Fruit fly (Drosophila melanogaster) whole organism, embryonic: ENCODE data around the gene prt.

ENCODE experiments used
- Asciz ChIP-seq: fragments of 200-800 bp; sonication (Bioruptor generic); optimal IDR thresholded peaks from 2 replicates; lab custom pipeline; 2017; ENCODE audit warnings: missing biosample characterization, mild to moderate bottlenecking, missing genetic modification characterization, missing genetic modification reagents
- Atf3 ChIP-seq: fragments of 200-800 bp; sonication (Bioruptor generic); optimal IDR thresholded peaks from 3 replicates; lab custom pipeline; 2016; ENCODE audit warnings: missing biosample characterization, missing genetic modification characterization
- B-H1 ChIP-seq: fragments of 200-800 bp; sonication (Bioruptor generic); IDR thresholded peaks from 3 replicates; pipeline ENCODE4 v1.3.6; 2022; ENCODE audit warnings: missing biosample characterization, missing genetic modification characterization
- CG10366 ChIP-seq: fragments of 200-800 bp; sonication (Bioruptor generic); IDR thresholded peaks from 2 replicates; pipeline ENCODE4 v1.3.6; 2022; ENCODE audit warnings: missing biosample characterization, missing genetic modification characterization
- CG12071 ChIP-seq: fragments of 200-800 bp; sonication (Bioruptor generic); optimal IDR thresholded peaks from 3 replicates; lab custom pipeline; 2018; ENCODE audit warnings: missing biosample characterization, mild to moderate bottlenecking, missing genetic modification characterization
- CG15601 ChIP-seq: fragments of 200-800 bp; sonication (Bioruptor generic); optimal IDR thresholded peaks from 3 replicates; lab custom pipeline; 2019; ENCODE audit warnings: missing biosample characterization, mild to moderate bottlenecking, missing genetic modification characterization, moderate library complexity
- CG17359 ChIP-seq: fragments of 200-800 bp; sonication (Bioruptor generic); optimal IDR thresholded peaks from 3 replicates; lab custom pipeline; 2018; ENCODE audit warnings: missing biosample characterization, mild to moderate bottlenecking, missing genetic modification characterization, moderate library complexity
- CG2202 ChIP-seq: fragments of 200-800 bp; sonication (Bioruptor generic); optimal IDR thresholded peaks from 2 replicates; lab custom pipeline; 2018; ENCODE audit warnings: missing biosample characterization, mild to moderate bottlenecking, missing genetic modification characterization
- CG2678 ChIP-seq: fragments of 200-800 bp; sonication (Bioruptor generic); optimal IDR thresholded peaks from 3 replicates; lab custom pipeline; 2019; ENCODE audit warnings: missing biosample characterization, mild to moderate bottlenecking, missing genetic modification characterization, moderate library complexity
- CG30403 ChIP-seq: fragments of 200-800 bp; sonication (Bioruptor generic); optimal IDR thresholded peaks from 3 replicates; lab custom pipeline; 2016; ENCODE audit warnings: missing biosample characterization, missing genetic modification characterization
- CG31388 ChIP-seq: fragments of 200-800 bp; sonication (Bioruptor generic); optimal IDR thresholded peaks from 2 replicates; lab custom pipeline; 2016; ENCODE audit warnings: missing biosample characterization, missing genetic modification characterization
- CG32532 ChIP-seq: fragments of 200-800 bp; sonication (Bioruptor generic); IDR thresholded peaks from 2 replicates; pipeline ENCODE4 v1.3.6; 2022; ENCODE audit warnings: missing biosample characterization, missing genetic modification characterization
- CG34376 ChIP-seq: fragments of 200-800 bp; sonication (Bioruptor generic); optimal IDR thresholded peaks from 2 replicates; lab custom pipeline; 2018; ENCODE audit warnings: missing biosample characterization, mild to moderate bottlenecking, missing genetic modification characterization
- CG43689 ChIP-seq: fragments of 200-800 bp; sonication (Bioruptor generic); IDR thresholded peaks from 2 replicates; pipeline ENCODE4 v1.3.6; 2022; ENCODE audit warnings: missing biosample characterization, missing genetic modification characterization
- CG6254 ChIP-seq: fragments of 200-800 bp; sonication (Bioruptor generic); optimal IDR thresholded peaks from 3 replicates; lab custom pipeline; 2017; ENCODE audit warnings: mild to moderate bottlenecking, missing biosample characterization, missing genetic modification reagents, missing genetic modification characterization
- CG7963 ChIP-seq: fragments of 200-800 bp; sonication (Bioruptor generic); IDR thresholded peaks from 3 replicates; pipeline ENCODE4 v1.3.6; 2022; ENCODE audit warnings: missing biosample characterization, missing genetic modification characterization; ENCODE audit not compliant: partially characterized antibody
- Eip74EF ChIP-seq, 2 experiments: fragments of 200-800 bp in 1 of 2; fragments of >200 bp in 1 of 2; sonication (Bioruptor generic) in 1 of 2; optimal IDR thresholded peaks; 2 replicates each; lab custom pipeline; 2017 to 2019; ENCODE audit warnings: missing biosample characterization in 2 of 2, missing genetic modification characterization in 2 of 2, mild to moderate bottlenecking in 1 of 2, moderate library complexity in 1 of 2
- GATAe ChIP-seq: fragments of 200-800 bp; sonication (Bioruptor generic); conservative IDR thresholded peaks from 2 replicates; pipeline ENCODE4 v1.3.6; 2022; ENCODE audit warnings: missing biosample characterization, missing genetic modification characterization
- H15 ChIP-seq: fragments of 200-800 bp; sonication (Bioruptor generic); IDR thresholded peaks from 3 replicates; pipeline ENCODE4 v1.3.6; 2022; ENCODE audit warnings: missing biosample characterization, missing genetic modification characterization
- HLH3B ChIP-seq: fragments of 200-800 bp; sonication (Bioruptor generic); IDR thresholded peaks from 2 replicates; pipeline ENCODE4 v1.3.6; 2022; ENCODE audit warnings: missing biosample characterization, missing genetic modification characterization
- HLH4C ChIP-seq: fragments of 200-800 bp; sonication (Bioruptor generic); IDR thresholded peaks from 3 replicates; pipeline ENCODE4 v1.3.6; 2022; ENCODE audit warnings: missing biosample characterization, missing genetic modification characterization; ENCODE audit not compliant: partially characterized antibody
- Hey ChIP-seq: fragments of 200-800 bp; sonication (Bioruptor generic); optimal IDR thresholded peaks from 3 replicates; lab custom pipeline; 2018; ENCODE audit warnings: missing biosample characterization, mild to moderate bottlenecking, missing genetic modification characterization
- Hr78 ChIP-seq, 2 experiments: fragments of 200-800 bp in 1 of 2; fragments of >200 bp in 1 of 2; sonication (Bioruptor generic) in 1 of 2; optimal IDR thresholded peaks; 2 replicates each; lab custom pipeline; 2017 to 2019; ENCODE audit warnings: missing biosample characterization in 2 of 2, missing genetic modification characterization in 2 of 2, mild to moderate bottlenecking in 1 of 2, moderate library complexity in 1 of 2
- Poxn ChIP-seq: fragments of 200-800 bp; sonication (Bioruptor generic); IDR thresholded peaks from 2 replicates; pipeline ENCODE4 v1.3.6; 2022; ENCODE audit warnings: missing biosample characterization, missing genetic modification characterization
- Scr ChIP-seq: fragments of 200-800 bp; sonication (Bioruptor generic); IDR thresholded peaks from 2 replicates; pipeline ENCODE4 v1.3.6; 2022; ENCODE audit warnings: missing biosample characterization, missing genetic modification characterization; ENCODE audit not compliant: partially characterized antibody
- Sry-δ ChIP-seq: fragments of 200-800 bp; sonication (Bioruptor generic); optimal IDR thresholded peaks from 2 replicates; lab custom pipeline; 2016; ENCODE audit warnings: missing biosample characterization, missing genetic modification characterization
- Ssrp ChIP-seq: fragments of 200-800 bp; sonication (Bioruptor generic); optimal IDR thresholded peaks from 2 replicates; lab custom pipeline; 2018; ENCODE audit warnings: missing biosample characterization, mild to moderate bottlenecking, missing genetic modification characterization, moderate library complexity
- bcd ChIP-seq: fragments of 200-800 bp; sonication (Bioruptor generic); optimal IDR thresholded peaks from 2 replicates; lab custom pipeline; 2017; ENCODE audit warnings: missing biosample characterization, mild to moderate bottlenecking, missing genetic modification characterization
- chm ChIP-seq: fragments of 200-800 bp; sonication (Bioruptor generic); IDR thresholded peaks from 2 replicates; pipeline ENCODE4 v1.3.6; 2022; ENCODE audit warnings: missing biosample characterization, missing genetic modification characterization
- da ChIP-seq: fragments of 200-800 bp; sonication (Bioruptor generic); optimal IDR thresholded peaks from 2 replicates; lab custom pipeline; 2016; ENCODE audit warnings: missing biosample characterization, missing genetic modification characterization
- fd102C ChIP-seq: fragments of 200-800 bp; sonication (Bioruptor generic); optimal IDR thresholded peaks from 2 replicates; lab custom pipeline; 2018; ENCODE audit warnings: missing biosample characterization, mild to moderate bottlenecking, missing genetic modification characterization, moderate library complexity
- grn ChIP-seq: fragments of 200-800 bp; sonication (Bioruptor generic); optimal IDR thresholded peaks from 3 replicates; lab custom pipeline; 2017; ENCODE audit warnings: missing biosample characterization, missing genetic modification characterization
- hkb ChIP-seq, 2 experiments: fragments of 200-800 bp in 1 of 2; fragments of >200 bp in 1 of 2; sonication (Bioruptor generic) in 1 of 2; IDR thresholded peaks in 1 of 2; optimal IDR thresholded peaks in 1 of 2; 2 replicates each; pipeline versions ENCODE4 v1.3.6 to Lab custom; 2017 to 2022; ENCODE audit warnings: missing biosample characterization in 1 of 2, missing genetic modification characterization in 1 of 2
- kni ChIP-seq: fragments of 200-800 bp; sonication (Bioruptor generic); optimal IDR thresholded peaks from 3 replicates; lab custom pipeline; 2017; ENCODE audit warnings: mild to moderate bottlenecking, missing biosample characterization, missing genetic modification reagents, missing genetic modification characterization
- nerfin-1 ChIP-seq: fragments of 200-800 bp; sonication (Bioruptor generic); optimal IDR thresholded peaks from 3 replicates; lab custom pipeline; 2019; ENCODE audit warnings: missing biosample characterization, mild to moderate bottlenecking, missing genetic modification characterization, moderate library complexity
- pan ChIP-seq, 4 experiments: fragments of >200 bp in 3 of 4; fragments of 200-800 bp in 1 of 4; sonication (Bioruptor generic) in 1 of 4; optimal IDR thresholded peaks in 3 of 4; IDR thresholded peaks in 1 of 4; 2 replicates each; pipeline versions ENCODE4 v1.3.6 to Lab custom; 2017 to 2022; ENCODE audit warnings: missing biosample characterization in 2 of 4, missing genetic modification characterization in 2 of 4, mixed read lengths in 1 of 4
- peb ChIP-seq: fragments of 200-800 bp; sonication (Bioruptor generic); IDR thresholded peaks from 2 replicates; pipeline ENCODE4 v1.3.6; 2022; ENCODE audit warnings: missing biosample characterization, missing genetic modification characterization
- pho ChIP-seq: fragments of 200-800 bp; sonication (Bioruptor generic); optimal IDR thresholded peaks from 2 replicates; lab custom pipeline; 2016; ENCODE audit warnings: missing biosample characterization, missing genetic modification characterization
- rib ChIP-seq: fragments of 200-800 bp; sonication (Bioruptor generic); IDR thresholded peaks from 2 replicates; pipeline ENCODE4 v1.3.6; 2022; ENCODE audit warnings: missing biosample characterization, missing genetic modification characterization
- row ChIP-seq: fragments of 200-800 bp; sonication (Bioruptor generic); IDR thresholded peaks from 3 replicates; pipeline ENCODE4 v1.3.6; 2022; ENCODE audit warnings: missing biosample characterization, missing genetic modification characterization
- sc ChIP-seq, 3 experiments: fragments of >200 bp in 2 of 3; fragments of 200-800 bp in 1 of 3; sonication (Bioruptor generic) in 1 of 3; optimal IDR thresholded peaks; 2 replicates in 2 of 3; 3 replicates in 1 of 3; lab custom pipeline; 2017; ENCODE audit warnings: mild to moderate bottlenecking in 1 of 3, missing biosample characterization in 1 of 3, missing genetic modification characterization in 1 of 3, missing genetic modification reagents in 1 of 3
- sens-2 ChIP-seq: fragments of 200-800 bp; sonication (Bioruptor generic); IDR thresholded peaks from 2 replicates; pipeline ENCODE4 v1.3.6; 2022; ENCODE audit warnings: missing biosample characterization, missing genetic modification characterization
- sima ChIP-seq: fragments of 200-800 bp; sonication (Bioruptor generic); optimal IDR thresholded peaks from 2 replicates; lab custom pipeline; 2016; ENCODE audit warnings: missing biosample characterization, missing genetic modification characterization
- sna ChIP-seq: fragments of 200-800 bp; sonication (Bioruptor generic); IDR thresholded peaks from 2 replicates; pipeline ENCODE4 v1.3.6; 2022; ENCODE audit warnings: missing biosample characterization, missing genetic modification characterization; ENCODE audit not compliant: partially characterized antibody
- sob ChIP-seq: fragments of 200-800 bp; sonication (Bioruptor generic); IDR thresholded peaks from 2 replicates; pipeline ENCODE4 v1.3.6; 2022; ENCODE audit warnings: missing biosample characterization, missing genetic modification characterization
- tup ChIP-seq: fragments of 200-800 bp; sonication (Bioruptor generic); optimal IDR thresholded peaks from 2 replicates; lab custom pipeline; 2016; ENCODE audit warnings: missing biosample characterization, mild to moderate bottlenecking, missing genetic modification characterization, moderate library complexity

The prt gene

dm6 chr3R:23729632-23730471 lies 31.0 kb upstream of the prt start (continued):
- TF ChIP-seq pan (optimal IDR thresholded peaks at IDR 0.05; lab: Kevin White, UChicago): no peak
- TF ChIP-seq pan (GFP tag; optimal IDR thresholded peaks at IDR 0.05 in 1 of 2, IDR thresholded peaks at IDR 0.05 in 1 of 2): peak in 1 of 2 experiments; percentile 32
- peak; percentile 36 for TF ChIP-seq CG15601 (tag; lab: Kevin White, UChicago)
- no peak for TF ChIP-seq CG31388 (GFP tag; lab: Kevin White, UChicago)
- TF ChIP-seq CG34376 (GFP tag; lab: Kevin White, UChicago): peak; percentile 96
- peak; percentile 60 for TF ChIP-seq sob (GFP tag; lab: Robert Waterston, UW)
- no peak for TF ChIP-seq sima
- no peak for TF ChIP-seq Sry-δ (GFP tag; lab: Kevin White, UChicago)
- no peak for TF ChIP-seq GATAe (GFP tag; lab: Robert Waterston, UW)
- TF ChIP-seq H15 (GFP tag; lab: Robert Waterston, UW): no peak
- TF ChIP-seq grn (GFP tag; lab: Kevin White, UChicago): peak; percentile 50
- peak; percentile 65 for TF ChIP-seq kni (GFP tag; lab: Kevin White, UChicago)
- TF ChIP-seq rib (GFP tag; lab: Robert Waterston, UW): peak; percentile 93
- TF ChIP-seq CG10366 (GFP tag; lab: Robert Waterston, UW): no peak
- no peak for TF ChIP-seq Atf3 (GFP tag; lab: Kevin White, UChicago)
- TF ChIP-seq Poxn (GFP tag; lab: Robert Waterston, UW): no peak
- no peak for TF ChIP-seq row (GFP tag; lab: Robert Waterston, UW)
- TF ChIP-seq pho: peak; percentile 17
- peak; percentile 64 for TF ChIP-seq HLH4C (GFP tag; lab: Robert Waterston, UW)
- TF ChIP-seq fd102C (GFP tag; lab: Kevin White, UChicago): peak; percentile 16
- TF ChIP-seq Ssrp (tag; lab: Kevin White, UChicago): peak; percentile 55
- TF ChIP-seq nerfin-1 (tag; lab: Kevin White, UChicago): peak; percentile 65
- TF ChIP-seq CG12071 (GFP tag; lab: Kevin White, UChicago): peak; percentile 20
- TF ChIP-seq CG6254: peak; percentile 31
- TF ChIP-seq CG32532 (GFP tag; lab: Robert Waterston, UW): peak; percentile 33; the same call in 1 of the 2 replicates
- peak; percentile 21 for TF ChIP-seq CG2202 (tag; lab: Kevin White, UChicago)
- no peak for TF ChIP-seq tup (GFP tag; lab: Kevin White, UChicago)
- no peak for TF ChIP-seq da (GFP tag; lab: Kevin White, UChicago)
- TF ChIP-seq CG7963 (GFP tag; lab: Robert Waterston, UW): peak; percentile 58; the same call in 2 of the 3 replicates
- peak; percentile 33 for TF ChIP-seq CG2678 (tag; lab: Kevin White, UChicago)
- no peak for TF ChIP-seq Asciz (GFP tag; lab: Kevin White, UChicago)
- TF ChIP-seq Scr (GFP tag; lab: Robert Waterston, UW): peak; percentile 61
- no peak for TF ChIP-seq sens-2 (GFP tag; lab: Robert Waterston, UW)
- no peak for TF ChIP-seq Hey (tag; lab: Kevin White, UChicago)
- no peak for TF ChIP-seq sc (optimal IDR thresholded peaks at IDR 0.05; lab: Kevin White, UChicago)
- no peak for TF ChIP-seq sc (GFP tag; optimal IDR thresholded peaks at IDR 0.05; lab: Kevin White, UChicago)
- peak in 1 of 2 experiments; percentile 30 for TF ChIP-seq Hr78 (GFP tag; optimal IDR thresholded peaks at IDR 0.05; lab: Kevin White, UChicago)
- TF ChIP-seq CG17359 (tag; lab: Kevin White, UChicago): no peak
- TF ChIP-seq bcd (GFP tag; lab: Kevin White, UChicago): no peak
- TF ChIP-seq sna (GFP tag; lab: Robert Waterston, UW): no peak; the same call in 1 of the 2 replicates
- TF ChIP-seq hkb (optimal IDR thresholded peaks at IDR 0.05; lab: Kevin White, UChicago): no peak
- TF ChIP-seq hkb (GFP tag; IDR thresholded peaks at IDR 0.05; lab: Robert Waterston, UW): no peak; the same call in 1 of the 2 replicates
- no peak for TF ChIP-seq CG30403 (GFP tag; lab: Kevin White, UChicago)
- no peak for TF ChIP-seq peb (GFP tag; lab: Robert Waterston, UW)
- no peak for TF ChIP-seq CG43689 (GFP tag; lab: Robert Waterston, UW)
- peak in 1 of 2 experiments; percentile 73 for TF ChIP-seq Eip74EF (GFP tag; optimal IDR thresholded peaks at IDR 0.05; lab: Kevin White, UChicago)
- TF ChIP-seq B-H1 (GFP tag; lab: Robert Waterston, UW): no peak
- TF ChIP-seq chm (GFP tag; lab: Robert Waterston, UW): peak; percentile 79
- TF ChIP-seq HLH3B (GFP tag; lab: Robert Waterston, UW): no peak
